Worm (Caenorhabditis elegans) whole organism, L4/young adult: Measurements from ENCODE around the gene col-36.

ENCODE experiments used
- W03F9.2 ChIP-seq: fragments of 150-350 bp; optimal IDR thresholded peaks from 2 replicates; lab custom pipeline; 2014; ENCODE audit warnings: missing biosample characterization, missing genetic modification characterization
- dao-5 ChIP-seq: sonication (generic microtip); optimal IDR thresholded peaks from 2 replicates; lab custom pipeline; 2016; ENCODE audit warnings: missing genotype, missing genetic modification characterization, moderate library complexity, missing compliant biosample characterization
- him-1 ChIP-seq: sonication (generic microtip); optimal IDR thresholded peaks from 2 replicates; lab custom pipeline; 2016; ENCODE audit warnings: missing genotype, missing genetic modification reagents, missing genetic modification characterization, missing compliant biosample characterization

The col-36 gene

DNA sequence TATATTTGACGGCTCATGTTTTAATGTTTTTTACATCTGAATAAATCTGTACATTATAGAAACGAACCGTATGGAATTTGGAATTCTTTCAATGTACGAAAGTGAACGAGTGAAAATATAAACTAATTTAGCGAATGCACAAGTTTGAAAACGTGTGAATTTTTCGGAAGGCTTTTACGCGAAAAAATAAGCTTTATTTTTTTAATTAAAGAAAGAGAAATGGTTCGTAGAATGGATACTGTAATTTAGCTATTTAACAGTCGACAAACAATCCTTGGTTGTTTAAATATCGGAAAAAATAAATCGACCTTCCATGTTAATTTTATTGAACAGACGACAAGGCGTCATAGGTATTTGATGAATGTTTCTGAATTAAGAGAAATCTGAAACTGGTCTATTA lies 26.9 kb upstream of the col-36 start, which contains the start of gene acdh-12:
TSS of gene acdh-12 (minus strand) at position 101 of the 400 bp plus-strand sequence.
- TF ChIP-seq him-1 (tag; lab: Kevin White, UChicago) (no peak), dao-5 (no peak), W03F9.2 (tag; lab: Kevin White, UChicago) (no peak)

DNA sequence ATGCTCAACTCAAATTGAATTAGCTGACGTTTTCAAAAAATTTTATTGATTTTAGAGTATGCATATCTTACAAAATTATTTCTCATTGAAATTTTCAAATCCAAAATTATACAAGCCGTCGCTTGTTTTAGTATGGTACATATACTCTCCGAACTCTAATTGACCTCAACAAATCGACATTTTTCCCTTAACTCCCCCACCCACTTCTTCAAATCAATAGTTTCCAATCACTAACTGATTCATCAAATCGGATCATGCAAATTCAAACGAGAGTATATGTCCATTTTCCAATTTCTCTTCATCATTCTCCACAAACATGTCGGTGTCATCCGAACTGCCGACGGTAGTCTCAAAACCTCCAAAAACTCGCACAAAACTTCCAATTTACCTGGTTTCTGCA lies 20.5 kb upstream of the col-36 start, which contains the start of gene E04F6.4:
TSS of gene E04F6.4 (plus strand) at position 301 of the 400 bp plus-strand sequence.
- TF ChIP-seq W03F9.2 (tag; lab: Kevin White, UChicago) (no peak), dao-5 (no peak), him-1 (tag; lab: Kevin White, UChicago) (no peak)

DNA sequence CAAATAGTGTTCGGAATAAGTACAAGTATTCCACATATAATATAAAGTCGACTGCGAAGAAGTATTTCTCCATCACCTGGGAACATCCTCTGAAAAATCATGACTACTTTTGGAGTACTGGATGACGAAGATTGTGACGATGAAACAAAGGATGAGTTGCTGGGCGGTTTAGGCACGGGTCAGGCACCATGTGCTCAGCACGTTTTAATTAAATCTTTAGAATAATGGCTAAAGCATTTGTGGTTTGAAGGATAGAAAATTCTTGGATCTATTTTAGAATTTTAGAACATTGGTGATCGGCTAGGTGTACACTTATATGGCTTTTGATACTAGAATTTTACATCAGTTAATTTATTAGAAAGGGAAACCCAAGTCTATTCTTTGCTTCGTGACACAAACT lies 18.5 kb upstream of the col-36 start, which contains the start of gene C27H5.6:
TSS of gene C27H5.6 (minus strand) at position 101 of the 400 bp plus-strand sequence.
- TF ChIP-seq W03F9.2 (tag; lab: Kevin White, UChicago) (no peak), him-1 (tag; lab: Kevin White, UChicago) (no peak), dao-5 (no peak)

- TF ChIP-seq dao-5 (no peak), W03F9.2 (tag; lab: Kevin White, UChicago) (no peak), him-1 (tag; lab: Kevin White, UChicago) (no peak)
Observed at ce11 chrII:7186117-7186516, 17.5 kb upstream of the col-36 start.

DNA sequence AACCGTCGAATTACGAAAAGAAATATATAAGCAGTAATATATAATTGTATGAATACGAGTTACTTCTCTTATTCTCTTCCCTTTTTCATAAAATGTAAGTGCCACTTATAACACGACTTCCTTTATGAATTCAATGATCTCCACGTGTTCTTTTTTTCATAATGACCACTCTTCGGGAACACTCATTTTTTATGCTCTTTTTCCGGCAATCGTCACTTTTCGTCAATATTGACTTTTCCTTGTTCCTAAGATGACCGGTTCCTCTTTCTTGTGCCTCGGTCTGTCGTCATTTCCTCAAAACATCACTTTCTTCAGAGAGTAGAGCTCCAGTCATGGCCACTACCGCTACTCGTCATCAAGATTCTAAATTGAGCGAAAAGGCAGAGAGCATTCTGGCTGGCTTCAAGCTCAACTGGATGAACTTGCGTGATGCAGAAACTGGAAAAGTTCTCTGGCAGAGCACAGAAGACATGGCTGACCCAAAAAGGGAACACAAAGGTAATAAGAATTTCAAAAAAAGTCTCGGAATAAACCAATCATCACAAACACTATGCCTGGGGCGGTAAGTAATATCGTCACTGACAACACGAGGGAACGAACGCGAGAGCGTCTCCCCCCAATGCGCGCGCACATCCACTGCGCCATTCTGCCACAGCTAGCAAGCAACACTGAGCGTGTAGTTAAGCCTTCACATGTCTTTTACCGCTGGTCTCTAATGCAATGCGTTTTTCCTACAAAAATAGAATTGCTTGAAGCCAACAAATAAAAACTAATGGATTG lies 15.1 kb upstream of the col-36 start, which contains the start of gene pdl-1:
TSS of gene pdl-1 (plus strand) at position 309 of the 780 bp plus-strand sequence.
- TF ChIP-seq him-1 (tag; lab: Kevin White, UChicago) (peak; percentile 80), W03F9.2 (tag; lab: Kevin White, UChicago) (peak; percentile 51), dao-5 (peak; percentile 94)

DNA sequence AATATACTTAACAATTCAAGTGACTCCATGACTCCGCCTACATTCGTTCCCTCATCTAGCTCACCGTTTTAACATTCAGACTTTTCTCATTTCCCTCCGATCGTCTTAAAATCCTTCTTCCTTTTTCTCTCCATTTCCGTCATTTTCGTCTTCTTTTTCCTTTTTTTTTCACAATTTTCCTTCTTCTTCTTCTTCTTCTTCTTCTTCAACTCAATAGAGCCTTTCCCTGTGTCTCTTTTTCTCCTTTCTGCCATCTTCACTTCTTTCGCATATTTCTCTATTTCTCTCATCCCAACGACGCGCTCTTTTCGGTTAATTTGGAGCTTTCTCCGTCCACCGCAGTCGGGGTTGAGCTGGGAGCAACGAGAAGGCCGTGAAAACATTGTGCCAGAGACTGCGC lies 14.0 kb upstream of the col-36 start:
- TF ChIP-seq him-1 (tag; lab: Kevin White, UChicago), result no peak
- no peak for TF ChIP-seq dao-5
- no peak for TF ChIP-seq W03F9.2 (tag; lab: Kevin White, UChicago)

DNA sequence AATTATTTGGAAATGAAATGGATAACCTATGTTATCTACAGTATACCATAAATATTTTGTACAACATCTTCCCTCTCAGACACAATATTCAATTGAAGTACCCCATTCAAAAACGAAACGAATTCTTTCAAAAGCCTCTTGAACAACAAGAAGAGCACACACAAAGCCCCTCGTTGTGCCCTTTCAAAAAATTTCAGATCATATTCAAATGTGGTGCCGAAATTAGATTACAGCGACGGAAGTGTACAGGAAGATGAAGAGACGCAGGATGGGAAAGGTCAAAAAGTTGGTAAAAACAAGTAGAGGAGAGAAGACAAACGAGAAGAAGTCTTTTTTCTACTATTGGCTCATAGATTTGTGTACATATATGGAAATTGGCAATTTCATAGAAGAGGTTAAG lies 7.5 kb upstream of the col-36 start:
- TF ChIP-seq dao-5, result no peak
- TF ChIP-seq W03F9.2 (tag; lab: Kevin White, UChicago), result no peak
- no peak for TF ChIP-seq him-1 (tag; lab: Kevin White, UChicago)

DNA sequence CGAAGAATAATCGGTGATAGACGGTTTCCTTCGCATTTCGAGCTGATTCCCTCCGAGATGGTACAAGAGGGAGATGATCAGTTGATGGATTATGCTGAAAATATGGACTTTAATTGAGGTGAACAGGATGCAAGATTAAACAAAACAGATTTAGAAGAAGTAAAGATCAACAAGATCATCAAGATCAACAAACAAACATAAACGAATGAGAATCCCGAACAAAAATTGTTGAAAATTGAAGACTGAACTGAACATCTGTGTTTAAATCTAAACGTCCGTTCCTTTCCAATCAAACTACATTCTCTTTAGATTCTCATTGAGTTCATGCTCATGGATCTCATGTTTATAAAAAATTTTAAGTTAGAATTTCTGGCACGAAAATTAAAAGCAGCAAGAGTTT lies 6.2 kb upstream of the col-36 start, which contains the start of gene glc-4:
TSS of gene glc-4 (minus strand) at position 101 of the 400 bp plus-strand sequence.
- no peak for TF ChIP-seq W03F9.2 (tag; lab: Kevin White, UChicago)
- no peak for TF ChIP-seq him-1 (tag; lab: Kevin White, UChicago)
- no peak for TF ChIP-seq dao-5

DNA sequence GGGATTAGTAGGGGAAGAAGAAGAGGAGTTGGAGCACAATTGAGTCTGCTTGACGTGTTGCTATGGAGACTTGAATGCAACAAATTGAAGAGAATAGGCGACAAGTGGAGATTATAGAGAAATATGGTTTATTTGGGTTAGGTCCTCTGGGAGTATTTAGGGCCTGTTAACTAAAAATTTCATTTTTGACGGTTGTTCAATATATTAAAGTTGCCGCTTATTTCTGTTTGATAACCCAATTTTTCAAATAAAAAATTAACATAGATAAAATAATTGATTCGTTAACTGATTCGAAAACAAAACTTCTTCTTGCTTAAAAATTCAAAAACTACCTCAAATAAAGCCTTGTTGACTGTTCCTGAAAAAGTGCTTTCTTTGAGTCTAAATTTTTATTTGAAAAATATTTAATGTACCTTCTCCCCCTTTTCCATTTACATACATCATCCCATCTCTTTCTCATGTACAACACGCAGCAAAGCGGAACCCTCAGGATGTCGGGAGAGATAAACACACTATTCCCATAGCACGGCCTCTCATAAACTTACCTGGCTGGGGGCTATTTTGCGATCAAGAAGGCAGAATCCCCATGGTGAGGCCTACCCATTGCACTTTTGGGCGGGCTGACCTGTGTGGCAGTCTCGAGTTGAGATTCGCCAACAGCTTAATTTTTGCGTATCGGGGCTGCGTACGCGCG lies 2.8 kb upstream of the col-36 start, which contains the start of gene dyf-13:
TSS of gene dyf-13 (minus strand) at position 51 of the 694 bp plus-strand sequence.
- no peak for TF ChIP-seq W03F9.2 (tag; lab: Kevin White, UChicago)
- TF ChIP-seq dao-5, result no peak
- no peak for TF ChIP-seq him-1 (tag; lab: Kevin White, UChicago)

DNA sequence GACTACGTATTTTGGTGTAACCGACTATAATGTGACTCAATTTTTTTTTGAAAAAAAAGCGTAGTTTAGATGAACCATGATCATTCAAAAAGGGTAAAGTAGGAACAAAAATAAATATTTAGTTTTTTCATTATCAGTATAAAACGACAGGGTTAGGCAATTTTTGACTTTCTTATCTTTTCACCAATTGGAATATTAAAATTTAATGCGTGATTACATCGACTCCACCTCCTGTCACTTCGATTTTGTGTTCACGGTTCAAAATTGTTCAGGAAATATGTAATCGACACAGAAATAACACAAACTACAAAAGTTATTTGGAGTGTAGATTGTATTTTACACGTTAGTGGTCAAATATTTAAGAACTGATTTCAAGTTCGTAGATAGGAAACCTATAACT lies 1.8 kb downstream of the col-36 start:
- TF ChIP-seq dao-5 (no peak), W03F9.2 (tag; lab: Kevin White, UChicago) (no peak), him-1 (tag; lab: Kevin White, UChicago) (no peak)

DNA sequence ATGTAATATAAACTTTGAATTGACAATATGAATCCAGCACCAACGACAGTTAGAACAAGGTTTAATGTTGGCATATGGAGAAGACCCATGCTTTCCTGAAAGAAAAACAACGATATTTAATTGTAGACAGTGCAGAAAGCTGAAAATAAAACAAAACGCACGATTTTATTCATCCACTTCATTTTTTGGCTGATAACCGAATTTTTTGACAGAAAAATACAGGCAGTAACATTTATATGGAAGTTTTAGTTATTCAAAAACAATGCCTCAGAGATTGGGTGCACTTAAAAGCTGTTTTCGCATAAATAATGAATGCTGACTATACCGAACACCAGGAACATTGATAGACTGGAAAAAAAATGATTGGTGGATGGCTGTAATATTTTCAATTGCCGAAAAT lies 2.9 kb downstream of the col-36 start, which contains the start of gene mfsd-13.2:
TSS of gene mfsd-13.2 (minus strand) at position 101 of the 400 bp plus-strand sequence.
- TF ChIP-seq him-1 (tag; lab: Kevin White, UChicago) (no peak), W03F9.2 (tag; lab: Kevin White, UChicago) (no peak), dao-5 (no peak)

DNA sequence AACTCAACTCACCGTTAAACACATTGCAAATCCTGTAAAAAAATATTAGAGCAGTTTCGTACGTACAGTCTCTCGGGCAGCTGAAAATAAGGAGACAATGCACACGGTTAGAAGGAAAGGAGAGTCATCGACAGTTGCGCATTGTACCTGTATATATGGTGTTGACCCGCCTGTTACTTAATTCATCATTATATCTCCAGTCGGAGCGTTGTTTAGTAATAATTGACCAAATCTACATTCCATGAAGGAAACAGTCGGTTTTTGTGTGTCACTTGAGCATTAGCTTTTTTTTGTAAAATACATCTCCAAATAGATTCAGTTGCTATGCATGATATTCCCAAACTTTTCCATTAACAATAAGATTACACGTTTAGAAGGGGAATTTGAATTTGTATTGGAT lies 7.1 kb downstream of the col-36 start, which contains the start of gene C27H5.12:
TSS of gene C27H5.12 (minus strand) at position 101 of the 400 bp plus-strand sequence.
- TF ChIP-seq him-1 (tag; lab: Kevin White, UChicago) (no peak), W03F9.2 (tag; lab: Kevin White, UChicago) (no peak), dao-5 (no peak)

ce11 chrII:7157415-7157814 lies 11.2 kb downstream of the col-36 start:
- TF ChIP-seq dao-5, result no peak
- TF ChIP-seq W03F9.2 (tag; lab: Kevin White, UChicago), result no peak
- TF ChIP-seq him-1 (tag; lab: Kevin White, UChicago), result no peak
